Fruit fly (Drosophila melanogaster) Kc167 (cell line): ENCODE measurements around the gene CG34355.

Source experiments
- Myc ChIP-seq: fragments of >200 bp; optimal IDR thresholded peaks from 2 replicates; lab custom pipeline; 2017; ENCODE audit warnings: missing external identifiers
- h ChIP-seq: fragments of >200 bp; optimal IDR thresholded peaks from 3 replicates; lab custom pipeline; 2018; ENCODE audit warnings: missing external identifiers
- insv ChIP-seq: fragments of >200 bp; optimal IDR thresholded peaks from 3 replicates; lab custom pipeline; 2018; ENCODE audit warnings: missing external identifiers
- psq ChIP-seq: fragments of >200 bp; optimal IDR thresholded peaks from 2 replicates; lab custom pipeline; 2017; ENCODE audit warnings: missing external identifiers

dm6 chr3R:23867194-23867593 lies 63.5 kb downstream of the CG34355 start:
- TF ChIP-seq psq (lab: Kevin White, UChicago) (no peak), insv (lab: Kevin White, UChicago) (no peak), h (lab: Kevin White, UChicago) (no peak), Myc (lab: Kevin White, UChicago) (no peak)
